Worm (Caenorhabditis elegans) whole organism, L1 larva: Measurements from ENCODE around the gene skr-13.

Experiments used
- hlh-17 ChIP-seq: fragments of 200-800 bp; sonication (Bioruptor generic); optimal IDR thresholded peaks from 2 replicates; lab custom pipeline; 2018; ENCODE audit warnings: missing genetic modification characterization, mild to moderate bottlenecking, missing compliant biosample characterization, moderate library complexity, borderline replicate concordance
- lin-39 ChIP-seq: fragments of 150-350 bp; optimal IDR thresholded peaks from 2 replicates; lab custom pipeline; 2014; ENCODE audit warnings: missing biosample characterization, missing genetic modification reagents, missing genetic modification characterization
- pqm-1 ChIP-seq: sonication (generic microtip); optimal IDR thresholded peaks from 3 replicates; lab custom pipeline; 2017; ENCODE audit warnings: missing biosample characterization, missing genetic modification characterization
- zag-1 ChIP-seq: fragments of 150-350 bp; optimal IDR thresholded peaks from 2 replicates; lab custom pipeline; 2014; ENCODE audit warnings: missing biosample characterization, missing genetic modification characterization

- no peak for TF ChIP-seq hlh-17 (GFP tag; lab: Kevin White, UChicago)
- no peak for TF ChIP-seq pqm-1 (tag; lab: Kevin White, UChicago)
- no peak for TF ChIP-seq zag-1 (tag; lab: Kevin White, UChicago)
- TF ChIP-seq lin-39 (tag; lab: Kevin White, UChicago) = no peak
These were observed 43.3 kb downstream of the skr-13 start, which contains the start of gene itsn-1 for ce11 chrIV:17118987-17119732.
